Worm (Caenorhabditis elegans) whole organism, L1 larva: ENCODE results near the gene F54E4.4.

Experiments
- C16A3.4 ChIP-seq: fragments of 150-350 bp; optimal IDR thresholded peaks from 2 replicates; lab custom pipeline; 2014; ENCODE audit warnings: missing biosample characterization, missing genetic modification characterization
- C34B4.2 ChIP-seq: sonication (generic microtip); optimal IDR thresholded peaks from 2 replicates; lab custom pipeline; 2017; ENCODE audit warnings: mild to moderate bottlenecking, missing genetic modification characterization, missing compliant biosample characterization
- F16B12.6 ChIP-seq: fragments of 150-350 bp; optimal IDR thresholded peaks from 2 replicates; lab custom pipeline; 2014; ENCODE audit warnings: missing biosample characterization, missing genetic modification characterization
- Y116A8C.19 ChIP-seq: sonication (generic microtip); optimal IDR thresholded peaks from 2 replicates; lab custom pipeline; 2016; ENCODE audit warnings: missing compliant biosample characterization, missing genetic modification characterization, borderline replicate concordance
- alr-1 ChIP-seq: fragments of 200-800 bp; sonication (Bioruptor generic); optimal IDR thresholded peaks from 2 replicates; lab custom pipeline; 2018; ENCODE audit warnings: borderline replicate concordance, mild to moderate bottlenecking, missing genetic modification characterization, missing compliant biosample characterization
- ama-1 ChIP-seq: fragments of 150-350 bp; optimal IDR thresholded peaks from 2 replicates; lab custom pipeline; 2014
- ceh-82 ChIP-seq, 3 experiments: fragments of 150-350 bp in 1 of 3; sonication (generic microtip) in 2 of 3; optimal IDR thresholded peaks; 2 replicates each; lab custom pipeline; 2014 to 2017; ENCODE audit warnings: missing biosample characterization in 3 of 3, missing genetic modification characterization in 3 of 3
- ceh-88 ChIP-seq: fragments of 200-800 bp; sonication (Bioruptor generic); IDR thresholded peaks from 2 replicates; pipeline ENCODE4 v1.3.6; 2022; ENCODE audit warnings: missing genetic modification characterization, missing compliant biosample characterization
- dpl-1 ChIP-seq, 3 experiments: fragments of 150-350 bp in 2 of 3; sonication (generic microtip) in 1 of 3; optimal IDR thresholded peaks; 2 replicates each; lab custom pipeline; 2014 to 2017; ENCODE audit warnings: missing biosample characterization in 3 of 3, missing genetic modification characterization in 3 of 3, missing genetic modification reagents in 3 of 3
- dsc-1 ChIP-seq: sonication (generic microtip); optimal IDR thresholded peaks from 2 replicates; lab custom pipeline; 2016; ENCODE audit warnings: mild to moderate bottlenecking, missing genetic modification characterization, missing compliant biosample characterization
- efl-1 ChIP-seq, 4 experiments: fragments of 150-350 bp; optimal IDR thresholded peaks in 3 of 4; peaks in 1 of 4; 1 replicate in 1 of 4; 2 replicates in 3 of 4; lab custom pipeline; 2014; ENCODE audit warnings: missing biosample characterization in 2 of 4, missing genetic modification characterization in 2 of 4, missing genetic modification reagents in 2 of 4
- efl-3 ChIP-seq: fragments of 200-800 bp; sonication (Bioruptor generic); optimal IDR thresholded peaks from 2 replicates; lab custom pipeline; 2018; ENCODE audit warnings: mild to moderate bottlenecking, missing genetic modification characterization, missing compliant biosample characterization
- elt-2 ChIP-seq: sonication (generic microtip); optimal IDR thresholded peaks from 2 replicates; lab custom pipeline; 2016; ENCODE audit warnings: missing genetic modification characterization, mild to moderate bottlenecking, inconsistent platforms, missing compliant biosample characterization, missing genetic modification reagents
- fkh-10 ChIP-seq: sonication (generic microtip); optimal IDR thresholded peaks from 2 replicates; lab custom pipeline; 2017; ENCODE audit warnings: missing biosample characterization, missing genetic modification reagents, missing genetic modification characterization
- fos-1 ChIP-seq: fragments of 150-350 bp; optimal IDR thresholded peaks from 2 replicates; lab custom pipeline; 2014; ENCODE audit warnings: missing biosample characterization, missing genetic modification characterization
- hlh-4 ChIP-seq: sonication (generic microtip); optimal IDR thresholded peaks from 2 replicates; lab custom pipeline; 2016; ENCODE audit warnings: mild to moderate bottlenecking, missing genetic modification characterization, missing compliant biosample characterization
- irx-1 ChIP-seq: sonication (generic microtip); optimal IDR thresholded peaks from 2 replicates; lab custom pipeline; 2016; ENCODE audit warnings: missing genetic modification characterization, missing compliant biosample characterization
- isw-1 ChIP-seq: fragments of 200-800 bp; sonication (Bioruptor generic); IDR thresholded peaks from 2 replicates; pipeline ENCODE4 v1.3.6; 2022; ENCODE audit warnings: missing genetic modification characterization, missing compliant biosample characterization
- jun-1 ChIP-seq: fragments of 150-350 bp; optimal IDR thresholded peaks from 2 replicates; lab custom pipeline; 2014; ENCODE audit warnings: missing biosample characterization, missing genetic modification reagents, missing genetic modification characterization
- lin-13 ChIP-seq: fragments of 150-350 bp; optimal IDR thresholded peaks from 2 replicates; lab custom pipeline; 2014; ENCODE audit warnings: missing biosample characterization, missing genetic modification reagents, missing genetic modification characterization
- lin-14 ChIP-seq: fragments of 200-800 bp; sonication (Bioruptor generic); optimal IDR thresholded peaks from 2 replicates; lab custom pipeline; 2018; ENCODE audit warnings: mild to moderate bottlenecking, missing genetic modification characterization, moderate library complexity, missing compliant biosample characterization
- lin-15B ChIP-seq: fragments of 150-350 bp; sonication (generic microtip); optimal IDR thresholded peaks from 3 replicates; lab custom pipeline; 2014; ENCODE audit warnings: missing biosample characterization, missing genetic modification characterization
- lin-35 ChIP-seq, 2 experiments: fragments of 150-350 bp; optimal IDR thresholded peaks; 2 replicates each; lab custom pipeline; 2014; ENCODE audit warnings: missing biosample characterization in 2 of 2, missing genetic modification characterization in 2 of 2, missing genetic modification reagents in 2 of 2
- lir-3 ChIP-seq: sonication (generic microtip); optimal IDR thresholded peaks from 2 replicates; lab custom pipeline; 2016; ENCODE audit warnings: mild to moderate bottlenecking, missing genetic modification characterization, moderate library complexity, missing compliant biosample characterization; ENCODE audit not compliant: poor library complexity
- lsy-2 ChIP-seq, 2 experiments: fragments of 150-350 bp; optimal IDR thresholded peaks; 2 replicates each; lab custom pipeline; 2014; ENCODE audit warnings: missing biosample characterization in 2 of 2, missing genetic modification characterization in 2 of 2
- mdl-1 ChIP-seq, 2 experiments: fragments of 150-350 bp; optimal IDR thresholded peaks; 2 replicates each; lab custom pipeline; 2014 to 2017; ENCODE audit warnings: missing biosample characterization in 2 of 2, missing genetic modification characterization in 2 of 2, inconsistent platforms in 1 of 2
- nhr-11 ChIP-seq: fragments of 150-350 bp; optimal IDR thresholded peaks from 2 replicates; lab custom pipeline; 2014; ENCODE audit warnings: missing biosample characterization, missing genetic modification characterization
- nhr-12 ChIP-seq: sonication (generic microtip); optimal IDR thresholded peaks from 2 replicates; lab custom pipeline; 2017; ENCODE audit warnings: missing biosample characterization, missing genetic modification characterization
- nhr-19 ChIP-seq: fragments of 200-800 bp; sonication (Bioruptor generic); conservative IDR thresholded peaks from 2 replicates; pipeline ENCODE4 v1.3.6; 2022; ENCODE audit warnings: missing genetic modification characterization, missing compliant biosample characterization
- nhr-20 ChIP-seq: sonication (generic microtip); optimal IDR thresholded peaks from 2 replicates; lab custom pipeline; 2016; ENCODE audit warnings: mild to moderate bottlenecking, missing genetic modification characterization, missing compliant biosample characterization
- nhr-28 ChIP-seq: fragments of 150-350 bp; optimal IDR thresholded peaks from 2 replicates; lab custom pipeline; 2014; ENCODE audit warnings: missing biosample characterization, missing genetic modification characterization
- nhr-71 ChIP-seq: sonication (generic microtip); optimal IDR thresholded peaks from 2 replicates; lab custom pipeline; 2016; ENCODE audit warnings: mild to moderate bottlenecking, missing genetic modification characterization, moderate library complexity, missing compliant biosample characterization
- nhr-76 ChIP-seq: sonication (generic microtip); optimal IDR thresholded peaks from 2 replicates; lab custom pipeline; 2017; ENCODE audit warnings: missing biosample characterization, missing genetic modification characterization
- nhr-84 ChIP-seq: sonication (generic microtip); optimal IDR thresholded peaks from 2 replicates; lab custom pipeline; 2017; ENCODE audit warnings: missing biosample characterization, missing genetic modification characterization
- pax-3 ChIP-seq: fragments of 200-800 bp; sonication (Bioruptor generic); optimal IDR thresholded peaks from 2 replicates; lab custom pipeline; 2018; ENCODE audit warnings: mild to moderate bottlenecking, missing genetic modification characterization, moderate library complexity, missing compliant biosample characterization
- rnt-1 ChIP-seq: sonication (generic microtip); optimal IDR thresholded peaks from 2 replicates; lab custom pipeline; 2016; ENCODE audit warnings: mild to moderate bottlenecking, missing genetic modification characterization, moderate library complexity, missing compliant biosample characterization
- skn-1 ChIP-seq: fragments of 150-350 bp; optimal IDR thresholded peaks from 2 replicates; lab custom pipeline; 2014; ENCODE audit warnings: missing biosample characterization, missing genetic modification characterization
- snpc-4 ChIP-seq: fragments of 150-350 bp; optimal IDR thresholded peaks from 2 replicates; lab custom pipeline; 2014; ENCODE audit warnings: missing biosample characterization, missing genetic modification characterization
- snu-23 ChIP-seq: sonication (generic microtip); optimal IDR thresholded peaks from 2 replicates; lab custom pipeline; 2016; ENCODE audit warnings: missing genetic modification characterization, missing compliant biosample characterization
- sox-4 ChIP-seq: sonication (generic microtip); optimal IDR thresholded peaks from 2 replicates; lab custom pipeline; 2016; ENCODE audit warnings: missing genetic modification characterization, missing compliant biosample characterization
- sptf-1 ChIP-seq: fragments of 150-350 bp; optimal IDR thresholded peaks from 2 replicates; lab custom pipeline; 2014; ENCODE audit warnings: missing biosample characterization, missing genetic modification characterization
- swsn-7 ChIP-seq: sonication (generic microtip); optimal IDR thresholded peaks from 2 replicates; lab custom pipeline; 2016; ENCODE audit warnings: missing genetic modification characterization, missing compliant biosample characterization
- tbx-2 ChIP-seq: sonication (generic microtip); optimal IDR thresholded peaks from 2 replicates; lab custom pipeline; 2016; ENCODE audit warnings: missing genetic modification characterization, missing compliant biosample characterization
- unc-130 ChIP-seq: fragments of 150-350 bp; optimal IDR thresholded peaks from 2 replicates; lab custom pipeline; 2017; ENCODE audit warnings: missing biosample characterization, missing genetic modification characterization, inconsistent platforms
- unc-30 ChIP-seq: sonication (generic microtip); optimal IDR thresholded peaks from 2 replicates; lab custom pipeline; 2017; ENCODE audit warnings: missing biosample characterization, missing genetic modification characterization
- unc-86 ChIP-seq: sonication (generic microtip); optimal IDR thresholded peaks from 2 replicates; lab custom pipeline; 2016; ENCODE audit warnings: missing genetic modification characterization, missing compliant biosample characterization
- xbp-1 ChIP-seq: sonication (generic microtip); optimal IDR thresholded peaks from 2 replicates; lab custom pipeline; 2016; ENCODE audit warnings: missing genetic modification characterization, missing compliant biosample characterization
- ztf-4 ChIP-seq: fragments of 150-350 bp; optimal IDR thresholded peaks from 2 replicates; lab custom pipeline; 2014; ENCODE audit warnings: missing biosample characterization, missing genetic modification characterization

Gene F54E4.4

ce11 chrX:14657445-14657844 is 12.2 kb upstream of the F54E4.4 start:
- no peak for TF ChIP-seq nhr-84 (tag; lab: Kevin White, UChicago)
- no peak for TF ChIP-seq lin-15B (tag; lab: Kevin White, UChicago)
- TF ChIP-seq nhr-11 (tag; lab: Kevin White, UChicago), result no peak
- TF ChIP-seq lir-3 (tag; lab: Kevin White, UChicago), result no peak
- TF ChIP-seq nhr-71 (tag; lab: Kevin White, UChicago), result no peak
- TF ChIP-seq nhr-28 (tag; lab: Kevin White, UChicago), result no peak
- TF ChIP-seq nhr-76 (tag; lab: Kevin White, UChicago), result no peak
- no peak for TF ChIP-seq isw-1 (GFP tag; lab: Robert Waterston, UW)
- no peak for TF ChIP-seq skn-1 (tag; lab: Kevin White, UChicago)
- no peak for TF ChIP-seq ama-1
- TF ChIP-seq swsn-7 (tag; lab: Kevin White, UChicago), result no peak
- no peak for TF ChIP-seq unc-30
- no peak for TF ChIP-seq snpc-4
- no peak for TF ChIP-seq Y116A8C.19
- no peak for TF ChIP-seq dpl-1 (GFP tag; optimal IDR thresholded peaks at IDR 0.05; lab: Kevin White, UChicago)

ce11 chrX:14654668-14655067 is 9.4 kb upstream of the F54E4.4 start, which contains the start of gene syg-2:
TSS of gene syg-2 (plus strand) at chrX:14654968.
- no peak for TF ChIP-seq sptf-1
- TF ChIP-seq unc-86, result no peak
- no peak for TF ChIP-seq sox-4
- TF ChIP-seq nhr-20 (tag; lab: Kevin White, UChicago), result no peak
- TF ChIP-seq tbx-2, result no peak
- TF ChIP-seq fkh-10 (GFP tag; lab: Kevin White, UChicago), result no peak
- no peak for TF ChIP-seq nhr-12 (tag; lab: Kevin White, UChicago)
- TF ChIP-seq ceh-82 (tag; optimal IDR thresholded peaks at IDR 0.05; lab: Kevin White, UChicago), result no peak
- no peak for TF ChIP-seq efl-3 (GFP tag; lab: Kevin White, UChicago)
- TF ChIP-seq hlh-4 (tag; lab: Kevin White, UChicago), result no peak

- TF ChIP-seq alr-1 (tag; lab: Kevin White, UChicago) (no peak), unc-130 (tag; lab: Kevin White, UChicago) (no peak), nhr-19 (GFP tag; lab: Robert Waterston, UW) (peak; percentile 18; the same call in 1 of the 2 replicates), ceh-88 (GFP tag; lab: Robert Waterston, UW) (no peak), lsy-2 (tag; optimal IDR thresholded peaks at IDR 0.05; lab: Kevin White, UChicago) (no peak), skn-1 (tag; lab: Kevin White, UChicago) (no peak), sox-4 (no peak), pax-3 (tag; lab: Kevin White, UChicago) (no peak), nhr-76 (tag; lab: Kevin White, UChicago) (no peak), Y116A8C.19 (no peak), F16B12.6 (tag; lab: Kevin White, UChicago) (no peak), lin-14 (GFP tag; lab: Kevin White, UChicago) (peak; percentile 75), rnt-1 (tag; lab: Kevin White, UChicago) (peak; percentile 68), dsc-1 (tag; lab: Kevin White, UChicago) (no peak), nhr-71 (tag; lab: Kevin White, UChicago) (peak; percentile 52), lin-35 (GFP tag; optimal IDR thresholded peaks at IDR 0.05; lab: Kevin White, UChicago) (no peak), lin-15B (tag; lab: Kevin White, UChicago) (no peak), nhr-84 (tag; lab: Kevin White, UChicago) (no peak), mdl-1 (tag; optimal IDR thresholded peaks at IDR 0.05; lab: Kevin White, UChicago) (peak in 1 of 2 experiments; percentile 2), snu-23 (GFP tag; lab: Kevin White, UChicago) (peak; percentile 28), tbx-2 (no peak), snpc-4 (no peak), fos-1 (tag; lab: Kevin White, UChicago) (no peak), xbp-1 (no peak), elt-2 (tag; lab: Kevin White, UChicago) (no peak), lin-13 (no peak), jun-1 (tag; lab: Kevin White, UChicago) (no peak), C34B4.2 (tag; lab: Kevin White, UChicago) (no peak), dpl-1 (GFP tag; optimal IDR thresholded peaks at IDR 0.05; lab: Kevin White, UChicago) (no peak), unc-30 (no peak), nhr-12 (tag; lab: Kevin White, UChicago) (no peak), ztf-4 (tag; lab: Kevin White, UChicago) (no peak), efl-1 (optimal IDR thresholded peaks at IDR 0.05; lab: Kevin White, UChicago) (no peak), efl-1 (GFP tag; optimal IDR thresholded peaks at IDR 0.05 in 1 of 2; lab: Kevin White, UChicago) (no peak), irx-1 (tag; lab: Kevin White, UChicago) (no peak), C16A3.4 (no peak), efl-3 (GFP tag; lab: Kevin White, UChicago) (no peak)
These were observed 8.2 kb upstream of the F54E4.4 start for ce11 chrX:14653486-14653885.
